Worm (Caenorhabditis elegans): Measurements from ENCODE around the gene ugt-39.

ce11 chrV:7130974-7131373 is 26.0 kb upstream of the ugt-39 start, which contains the start of gene srx-36:
- TF ChIP-seq nhr-11 (tag; optimal IDR thresholded peaks at IDR 0.05) (no peak), fkh-10 (GFP tag; optimal IDR thresholded peaks at IDR 0.05) (no peak), elt-2 (tag; optimal IDR thresholded peaks at IDR 0.05) (no peak), tbx-2 (tag; optimal IDR thresholded peaks at IDR 0.05) (no peak), nhr-28 (tag; optimal IDR thresholded peaks at IDR 0.05) (no peak), pag-3 (tag; optimal IDR thresholded peaks at IDR 0.05; ENCODE audit: borderline replicate concordance, insufficient read depth) (no peak)
